Fruit fly (Drosophila melanogaster) whole organism, pupa: Measurements from ENCODE around the gene cindr.

Experiments
- CG10348 ChIP-seq: fragments of 200-800 bp; sonication (Bioruptor generic); IDR thresholded peaks from 2 replicates; pipeline ENCODE4 v1.3.6; 2022; ENCODE audit warnings: missing biosample characterization, missing genetic modification characterization
- CG12605 ChIP-seq: fragments of 200-800 bp; sonication (Bioruptor generic); IDR thresholded peaks from 2 replicates; pipeline ENCODE4 v1.3.6; 2022; ENCODE audit warnings: missing biosample characterization, missing genetic modification characterization
- CG13204 ChIP-seq: fragments of 200-800 bp; sonication (Bioruptor generic); optimal IDR thresholded peaks from 2 replicates; lab custom pipeline; 2018; ENCODE audit warnings: missing biosample characterization, mild to moderate bottlenecking, missing genetic modification characterization, moderate library complexity
- CG14655 ChIP-seq: fragments of 200-800 bp; sonication (Bioruptor generic); optimal IDR thresholded peaks from 3 replicates; lab custom pipeline; 2017; ENCODE audit warnings: mild to moderate bottlenecking, missing biosample characterization, missing genetic modification reagents, missing genetic modification characterization
- CG15710 ChIP-seq: fragments of 200-800 bp; sonication (Bioruptor generic); optimal IDR thresholded peaks from 2 replicates; lab custom pipeline; 2018; ENCODE audit warnings: missing biosample characterization, mild to moderate bottlenecking, missing genetic modification characterization, moderate library complexity
- CG17806 ChIP-seq: fragments of 200-800 bp; sonication (Bioruptor generic); optimal IDR thresholded peaks from 2 replicates; lab custom pipeline; 2018; ENCODE audit warnings: missing biosample characterization, mild to moderate bottlenecking, missing genetic modification characterization, moderate library complexity
- CG32121 ChIP-seq: fragments of 200-800 bp; sonication (Bioruptor generic); IDR thresholded peaks from 2 replicates; pipeline ENCODE4 v1.3.6; 2022; ENCODE audit warnings: missing biosample characterization, missing genetic modification characterization
- CG34367 ChIP-seq: fragments of 200-800 bp; sonication (Bioruptor generic); optimal IDR thresholded peaks from 2 replicates; lab custom pipeline; 2018; ENCODE audit warnings: missing biosample characterization, mild to moderate bottlenecking, missing genetic modification characterization
- CG4496 ChIP-seq: fragments of 200-800 bp; sonication (Bioruptor generic); IDR thresholded peaks from 3 replicates; pipeline ENCODE4 v1.3.6; 2022; ENCODE audit warnings: missing biosample characterization, missing genetic modification characterization
- CG8159 ChIP-seq: fragments of 200-800 bp; sonication (Bioruptor generic); optimal IDR thresholded peaks from 3 replicates; lab custom pipeline; 2018; ENCODE audit warnings: missing biosample characterization, mild to moderate bottlenecking, missing genetic modification characterization, moderate library complexity
- CG8301 ChIP-seq: fragments of 200-800 bp; sonication (Bioruptor generic); optimal IDR thresholded peaks from 2 replicates; lab custom pipeline; 2018; ENCODE audit warnings: missing biosample characterization, mild to moderate bottlenecking, missing genetic modification characterization
- CG9948 ChIP-seq: fragments of 200-800 bp; sonication (Bioruptor generic); optimal IDR thresholded peaks from 2 replicates; lab custom pipeline; 2018; ENCODE audit warnings: missing biosample characterization, mild to moderate bottlenecking, missing genetic modification characterization, moderate library complexity
- D1 ChIP-seq: fragments of 200-800 bp; sonication (Bioruptor generic); optimal IDR thresholded peaks from 2 replicates; lab custom pipeline; 2018; ENCODE audit warnings: missing biosample characterization, mild to moderate bottlenecking, missing genetic modification characterization, moderate library complexity
- EcR ChIP-seq: fragments of 200-800 bp; sonication (Bioruptor generic); optimal IDR thresholded peaks from 3 replicates; lab custom pipeline; 2019; ENCODE audit warnings: missing biosample characterization, missing genetic modification characterization, mild to moderate bottlenecking, moderate library complexity, missing genetic modification reagents
- Ets98B ChIP-seq: fragments of 200-800 bp; sonication (Bioruptor generic); IDR thresholded peaks from 2 replicates; pipeline ENCODE4 v1.3.6; 2022; ENCODE audit warnings: missing biosample characterization, missing genetic modification characterization
- Pif1A ChIP-seq: fragments of 200-800 bp; sonication (Bioruptor generic); optimal IDR thresholded peaks from 3 replicates; lab custom pipeline; 2016; ENCODE audit warnings: missing biosample characterization, missing genetic modification characterization
- Pif1B ChIP-seq: fragments of 200-800 bp; sonication (Bioruptor generic); optimal IDR thresholded peaks from 3 replicates; lab custom pipeline; 2016; ENCODE audit warnings: missing biosample characterization, missing genetic modification characterization
- Snoo ChIP-seq: fragments of 200-800 bp; sonication (Bioruptor generic); optimal IDR thresholded peaks from 3 replicates; lab custom pipeline; 2017; ENCODE audit warnings: missing biosample characterization, mild to moderate bottlenecking, missing genetic modification characterization, inconsistent platforms
- fd96Ca ChIP-seq: fragments of 200-800 bp; sonication (Bioruptor generic); IDR thresholded peaks from 3 replicates; pipeline ENCODE4 v1.3.6; 2022; ENCODE audit warnings: missing biosample characterization, missing genetic modification characterization
- gl ChIP-seq: fragments of 200-800 bp; sonication (Bioruptor generic); optimal IDR thresholded peaks from 2 replicates; lab custom pipeline; 2018; ENCODE audit warnings: missing biosample characterization, mild to moderate bottlenecking, missing genetic modification characterization
- rn ChIP-seq: fragments of 200-800 bp; sonication (Bioruptor generic); IDR thresholded peaks from 2 replicates; pipeline ENCODE4 v1.3.6; 2022; ENCODE audit warnings: missing biosample characterization, missing genetic modification characterization

cindr gene

DNA sequence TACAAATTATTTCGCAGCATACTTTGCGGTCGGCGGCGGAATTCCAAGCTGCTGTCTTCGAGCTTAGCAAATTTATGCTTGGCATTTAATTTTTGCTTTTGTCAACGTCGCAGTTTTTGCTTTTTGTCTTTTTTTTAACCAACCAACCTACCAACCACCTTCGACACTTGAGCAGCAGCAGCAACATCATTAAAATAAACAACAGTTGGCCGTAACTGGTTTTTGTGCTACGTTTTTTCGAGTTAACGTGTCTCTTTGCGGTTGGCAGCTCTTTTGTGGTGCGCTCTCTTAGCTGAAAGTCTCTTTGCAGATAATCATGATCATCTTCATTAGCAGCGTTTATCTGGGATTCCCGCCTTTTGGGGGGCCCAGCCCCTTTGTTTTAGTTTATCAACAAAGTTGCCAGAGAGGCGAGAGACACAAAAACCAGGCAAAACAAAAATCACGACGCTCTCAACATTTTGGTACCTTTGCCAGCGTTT is 13.6 kb downstream of the cindr start:
- TF ChIP-seq CG9948 (tag; lab: Kevin White, UChicago) (no peak), Pif1B (GFP tag; lab: Kevin White, UChicago) (peak; percentile 32), D1 (tag; lab: Kevin White, UChicago) (no peak), CG17806 (tag; lab: Kevin White, UChicago) (peak; percentile 41), fd96Ca (GFP tag; lab: Robert Waterston, UW) (no peak), CG4496 (no peak), rn (GFP tag; lab: Robert Waterston, UW) (no peak), CG10348 (no peak), CG8301 (no peak), CG34367 (tag; lab: Kevin White, UChicago) (peak; percentile 57), Ets98B (GFP tag; lab: Robert Waterston, UW) (peak; percentile 15; the same call in 1 of the 2 replicates), CG13204 (GFP tag; lab: Kevin White, UChicago) (peak; percentile 74), Snoo (tag; lab: Kevin White, UChicago) (no peak), CG15710 (tag; lab: Kevin White, UChicago) (peak; percentile 11), gl (tag; lab: Kevin White, UChicago) (peak; percentile 78), CG8159 (tag; lab: Kevin White, UChicago) (peak; percentile 18), CG32121 (GFP tag; lab: Robert Waterston, UW) (no peak), EcR (peak; percentile 72), CG14655 (no peak), CG12605 (GFP tag; lab: Robert Waterston, UW) (peak; percentile 52), Pif1A (GFP tag; lab: Kevin White, UChicago) (peak; percentile 60)

DNA sequence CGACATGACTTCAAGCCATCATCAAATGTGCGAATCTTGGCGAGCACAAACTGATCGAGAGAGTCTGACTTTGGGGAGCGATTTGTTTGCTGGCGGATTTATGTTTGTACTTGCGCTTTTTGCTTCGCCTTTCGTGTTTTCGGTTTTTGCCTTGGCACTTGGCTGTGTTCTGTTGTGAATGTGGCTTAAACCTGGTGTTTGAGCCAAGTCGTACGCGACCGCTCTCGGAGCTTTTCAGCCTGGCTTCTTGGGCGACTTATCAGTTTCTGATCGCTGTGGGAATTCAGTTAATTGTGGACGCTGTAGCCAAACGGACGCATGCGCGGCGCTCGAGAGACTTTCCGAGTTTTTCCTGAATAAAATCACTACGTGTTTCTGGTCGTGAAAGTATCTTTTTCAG is 19.1 kb downstream of the cindr start, which contains the start of gene CG15544:
CG15544 (plus strand) TSS at position 276 of the 400 bp plus-strand sequence.
- no peak for TF ChIP-seq CG10348
- TF ChIP-seq Ets98B (GFP tag; lab: Robert Waterston, UW): peak; percentile 19; the same call in 1 of the 2 replicates
- TF ChIP-seq D1 (tag; lab: Kevin White, UChicago): no peak
- TF ChIP-seq CG14655: no peak
- no peak for TF ChIP-seq CG34367 (tag; lab: Kevin White, UChicago)
- no peak for TF ChIP-seq CG12605 (GFP tag; lab: Robert Waterston, UW)
- no peak for TF ChIP-seq CG13204 (GFP tag; lab: Kevin White, UChicago)
- TF ChIP-seq CG4496: peak; percentile 62; the same call in 2 of the 3 replicates

DNA sequence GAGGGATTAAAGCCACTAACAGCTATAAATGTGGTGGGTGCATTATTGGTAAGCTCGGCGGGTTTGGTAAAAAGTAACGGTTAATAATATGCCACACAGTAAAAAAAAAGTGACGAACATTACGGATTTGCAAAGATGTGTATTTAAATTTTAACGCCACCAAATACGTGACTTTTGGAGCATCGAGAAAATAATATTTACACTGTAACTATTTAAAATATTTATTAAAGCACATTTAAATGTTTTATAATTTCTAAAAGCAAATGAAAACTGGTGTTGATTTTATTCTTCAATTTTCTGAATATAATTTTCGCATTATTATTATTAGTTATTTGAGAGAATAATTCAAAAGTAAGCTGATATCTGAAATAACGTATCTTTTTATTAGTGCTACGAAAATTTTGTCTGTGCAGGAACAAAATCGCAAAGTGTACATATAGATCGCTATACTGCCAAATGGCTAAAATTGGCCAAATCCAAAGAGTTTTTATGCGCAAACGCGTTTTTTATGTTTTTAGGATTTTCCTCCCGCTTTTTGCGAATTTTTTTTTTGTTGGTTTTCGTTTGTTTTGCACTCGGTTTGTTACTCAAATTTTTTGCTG is 20.1 kb downstream of the cindr start:
- TF ChIP-seq CG32121 (GFP tag; lab: Robert Waterston, UW): 0 out of 2 replicates have a peak, but pooled peaks have one; percentile 34
- TF ChIP-seq Snoo (tag; lab: Kevin White, UChicago): peak; percentile 7
- peak; percentile 44; the same call in 1 of the 2 replicates for TF ChIP-seq Ets98B (GFP tag; lab: Robert Waterston, UW)
- TF ChIP-seq CG15710 (tag; lab: Kevin White, UChicago): peak; percentile 1
- TF ChIP-seq Pif1A (GFP tag; lab: Kevin White, UChicago): no peak
- TF ChIP-seq CG12605 (GFP tag; lab: Robert Waterston, UW): no peak
- no peak for TF ChIP-seq CG34367 (tag; lab: Kevin White, UChicago)

DNA sequence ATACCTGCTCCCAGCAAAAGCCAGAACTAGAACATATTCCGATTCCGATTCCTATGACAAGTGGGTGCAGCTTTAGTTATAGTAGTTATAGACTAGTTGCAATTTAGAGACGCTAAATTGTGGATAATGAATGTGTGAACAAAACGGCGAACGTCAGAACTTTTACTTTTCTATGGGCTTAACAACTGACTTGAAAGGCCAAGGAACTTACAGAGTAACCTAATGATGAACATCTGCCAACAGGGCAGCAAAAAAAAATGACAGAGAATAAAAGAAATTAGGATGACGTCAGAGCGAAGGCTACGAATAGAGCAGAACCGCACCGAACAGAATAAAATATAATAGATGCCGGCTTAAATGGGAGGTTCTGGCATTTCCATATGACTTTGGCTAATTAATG is 23.7 kb downstream of the cindr start:
- no peak for TF ChIP-seq gl (tag; lab: Kevin White, UChicago)
- no peak for TF ChIP-seq Pif1A (GFP tag; lab: Kevin White, UChicago)
- TF ChIP-seq Pif1B (GFP tag; lab: Kevin White, UChicago): no peak
- no peak for TF ChIP-seq CG9948 (tag; lab: Kevin White, UChicago)
- TF ChIP-seq CG17806 (tag; lab: Kevin White, UChicago): no peak
- TF ChIP-seq CG13204 (GFP tag; lab: Kevin White, UChicago): no peak

DNA sequence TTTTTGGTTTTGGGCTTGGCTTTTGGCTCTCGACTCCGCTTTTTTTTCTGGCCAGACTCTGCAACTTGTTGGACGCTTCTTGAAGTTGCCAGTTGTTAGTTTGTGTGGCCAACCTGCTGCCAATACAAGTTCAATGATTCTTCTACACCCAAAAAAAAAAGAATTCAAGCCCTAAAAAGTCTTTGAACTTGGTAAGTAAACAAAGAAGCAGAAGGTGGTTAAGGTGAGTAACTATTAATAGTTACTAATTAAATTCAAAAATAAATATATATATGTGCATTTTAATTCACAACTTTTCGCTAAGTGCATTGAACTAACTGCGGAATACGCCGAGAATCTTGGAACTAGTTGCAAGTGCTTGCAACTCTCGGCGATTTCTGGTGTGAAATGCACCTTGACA is 24.7 kb downstream of the cindr start:
- TF ChIP-seq CG13204 (GFP tag; lab: Kevin White, UChicago) (no peak), Pif1B (GFP tag; lab: Kevin White, UChicago) (peak; percentile 25), CG34367 (tag; lab: Kevin White, UChicago) (peak; percentile 18), rn (GFP tag; lab: Robert Waterston, UW) (no peak), gl (tag; lab: Kevin White, UChicago) (no peak), CG8301 (peak; percentile 73), CG12605 (GFP tag; lab: Robert Waterston, UW) (peak; percentile 17; the same call in 1 of the 2 replicates), CG17806 (tag; lab: Kevin White, UChicago) (peak; percentile 43), CG9948 (tag; lab: Kevin White, UChicago) (peak; percentile 53), CG8159 (tag; lab: Kevin White, UChicago) (peak; percentile 26), fd96Ca (GFP tag; lab: Robert Waterston, UW) (0 out of 3 replicates have a peak, but pooled peaks have one; percentile 25), Ets98B (GFP tag; lab: Robert Waterston, UW) (peak; percentile 35; the same call in 1 of the 2 replicates), Pif1A (GFP tag; lab: Kevin White, UChicago) (peak; percentile 26), CG10348 (no peak), CG4496 (peak; percentile 73), CG15710 (tag; lab: Kevin White, UChicago) (peak; percentile 20), EcR (peak; percentile 52), Snoo (tag; lab: Kevin White, UChicago) (no peak), CG32121 (GFP tag; lab: Robert Waterston, UW) (peak; percentile 51), CG14655 (peak; percentile 71), D1 (tag; lab: Kevin White, UChicago) (no peak)
- TF ChIP-seq, all 21 proteins: peak for 15
